Worm (Caenorhabditis elegans) whole organism, L4 larva: Measurements from ENCODE around the gene R05G6.1.
A peak's percentile ranks its signal among the peaks of the same experiment; 100 is the strongest.

ENCODE experiments used
- F26F4.8 ChIP-seq: fragments of 200-800 bp; sonication (Bioruptor generic); conservative IDR thresholded peaks from 2 replicates; pipeline ENCODE4 v1.3.6; 2022; ENCODE audit warnings: missing genetic modification characterization, missing compliant biosample characterization
- F37D6.2 ChIP-seq: sonication (generic microtip); optimal IDR thresholded peaks from 2 replicates; lab custom pipeline; 2016; ENCODE audit warnings: mild to moderate bottlenecking, missing genetic modification characterization, missing compliant biosample characterization
- F49E8.2 ChIP-seq: sonication (generic microtip); optimal IDR thresholded peaks from 2 replicates; lab custom pipeline; 2016; ENCODE audit warnings: missing compliant biosample characterization, mild to moderate bottlenecking, missing genetic modification characterization, borderline replicate concordance
- T20F7.1 ChIP-seq: fragments of 200-800 bp; sonication (Bioruptor generic); optimal IDR thresholded peaks from 2 replicates; lab custom pipeline; 2018; ENCODE audit warnings: mild to moderate bottlenecking, missing genetic modification characterization, missing compliant biosample characterization
- T26A8.4 ChIP-seq: fragments of 200-800 bp; sonication (Bioruptor generic); IDR thresholded peaks from 2 replicates; pipeline ENCODE4 v1.3.6; 2022; ENCODE audit warnings: missing genetic modification characterization, missing compliant biosample characterization
- Y48G9A.11 ChIP-seq: fragments of 200-800 bp; sonication (Bioruptor generic); IDR thresholded peaks from 2 replicates; pipeline ENCODE4 v1.3.6; 2022; ENCODE audit warnings: missing genetic modification reagents, missing genetic modification characterization, missing compliant biosample characterization
- aha-1 ChIP-seq: fragments of 150-350 bp; peaks from one replicate; lab custom pipeline; 2014; ENCODE audit warnings: missing biosample characterization, missing genetic modification characterization
- ama-1 ChIP-seq: fragments of 150-350 bp; optimal IDR thresholded peaks from 2 replicates; lab custom pipeline; 2014; ENCODE audit warnings: inconsistent platforms, mixed read lengths
- arid-1 ChIP-seq: fragments of 200-800 bp; sonication (Bioruptor generic); conservative IDR thresholded peaks from 2 replicates; pipeline ENCODE4 v1.3.6; 2022; ENCODE audit warnings: missing genetic modification reagents, missing genetic modification characterization, missing compliant biosample characterization
- ceh-44 ChIP-seq: fragments of 200-800 bp; sonication (Bioruptor generic); IDR thresholded peaks from 2 replicates; pipeline ENCODE4 v1.3.6; 2022; ENCODE audit warnings: missing genetic modification reagents, missing genetic modification characterization, missing compliant biosample characterization
- ctbp-1 ChIP-seq: fragments of 200-800 bp; sonication (Bioruptor generic); IDR thresholded peaks from 2 replicates; pipeline ENCODE4 v1.3.6; 2022; ENCODE audit warnings: missing genetic modification reagents, missing genetic modification characterization, missing compliant biosample characterization
- daf-16 ChIP-seq, 3 experiments: sonication (generic microtip); optimal IDR thresholded peaks; 2 replicates each; lab custom pipeline; 2016 to 2017; ENCODE audit warnings: missing genetic modification characterization in 3 of 3, missing genetic modification reagents in 3 of 3, mild to moderate bottlenecking in 2 of 3, missing compliant biosample characterization in 2 of 3, missing biosample characterization in 1 of 3, moderate library complexity in 1 of 3
- daf-8 ChIP-seq: fragments of 200-800 bp; sonication (Bioruptor generic); IDR thresholded peaks from 2 replicates; pipeline ENCODE4 v1.3.6; 2022; ENCODE audit warnings: missing genetic modification characterization, missing compliant biosample characterization
- dmd-6 ChIP-seq: fragments of 200-800 bp; sonication (Bioruptor generic); IDR thresholded peaks from 2 replicates; pipeline ENCODE4 v1.3.6; 2022; ENCODE audit warnings: missing genetic modification reagents, missing genetic modification characterization, missing compliant biosample characterization
- duxl-1 ChIP-seq: sonication (generic microtip); optimal IDR thresholded peaks from 2 replicates; lab custom pipeline; 2016; ENCODE audit warnings: mild to moderate bottlenecking, missing genetic modification characterization, moderate library complexity, missing compliant biosample characterization; ENCODE audit not compliant: poor library complexity
- dve-1 ChIP-seq: sonication (generic microtip); optimal IDR thresholded peaks from 2 replicates; lab custom pipeline; 2017; ENCODE audit warnings: antibody characterized with exemption, mild to moderate bottlenecking, missing genetic modification characterization, missing compliant biosample characterization; ENCODE audit not compliant: insufficient read depth
- fos-1 ChIP-seq: fragments of 150-350 bp; optimal IDR thresholded peaks from 2 replicates; lab custom pipeline; 2014; ENCODE audit warnings: missing biosample characterization, missing genetic modification characterization
- hlh-11 ChIP-seq: fragments of 200-800 bp; sonication (Bioruptor generic); optimal IDR thresholded peaks from 2 replicates; lab custom pipeline; 2018; ENCODE audit warnings: mild to moderate bottlenecking, missing genetic modification characterization, missing compliant biosample characterization
- jun-1 ChIP-seq: fragments of 150-350 bp; optimal IDR thresholded peaks from 2 replicates; lab custom pipeline; 2014; ENCODE audit warnings: missing biosample characterization, missing genetic modification reagents, missing genetic modification characterization
- lim-7 ChIP-seq: fragments of 200-800 bp; sonication (Bioruptor generic); IDR thresholded peaks from 2 replicates; pipeline ENCODE4 v1.3.6; 2022; ENCODE audit warnings: missing genetic modification characterization, missing compliant biosample characterization
- lin-1 ChIP-seq: fragments of 200-800 bp; sonication (Bioruptor generic); IDR thresholded peaks from 2 replicates; pipeline ENCODE4 v1.3.6; 2022; ENCODE audit warnings: missing genetic modification reagents, missing genetic modification characterization, missing compliant biosample characterization
- lin-15B ChIP-seq: fragments of 150-350 bp; sonication (generic microtip); optimal IDR thresholded peaks from 3 replicates; lab custom pipeline; 2014; ENCODE audit warnings: missing biosample characterization, missing genetic modification characterization
- lin-38 ChIP-seq: fragments of 200-800 bp; sonication (Bioruptor generic); IDR thresholded peaks from 2 replicates; pipeline ENCODE4 v1.3.6; 2022; ENCODE audit warnings: missing genetic modification reagents, missing genetic modification characterization, missing compliant biosample characterization
- lsy-2 ChIP-seq, 2 experiments: fragments of 150-350 bp in 1 of 2; sonication (generic microtip) in 1 of 2; optimal IDR thresholded peaks; 2 replicates each; lab custom pipeline; 2014 to 2017; ENCODE audit warnings: missing biosample characterization in 2 of 2, missing genetic modification characterization in 2 of 2
- madf-9 ChIP-seq: fragments of 200-800 bp; sonication (Bioruptor generic); conservative IDR thresholded peaks from 2 replicates; pipeline ENCODE4 v1.3.6; 2022; ENCODE audit warnings: missing genetic modification reagents, missing genetic modification characterization, missing compliant biosample characterization
- mep-1 ChIP-seq: fragments of 150-350 bp; sonication (generic microtip); optimal IDR thresholded peaks from 3 replicates; lab custom pipeline; 2014; ENCODE audit warnings: missing biosample characterization, missing genetic modification characterization
- mes-2 ChIP-seq: sonication (generic microtip); optimal IDR thresholded peaks from 2 replicates; lab custom pipeline; 2016; ENCODE audit warnings: missing genotype, mild to moderate bottlenecking, missing genetic modification characterization, missing compliant biosample characterization; ENCODE audit not compliant: poor library complexity, severe bottlenecking
- nhr-10 ChIP-seq: fragments of 150-350 bp; optimal IDR thresholded peaks from 2 replicates; lab custom pipeline; 2014; ENCODE audit warnings: missing biosample characterization, missing genetic modification characterization
- nhr-25 ChIP-seq: sonication (generic microtip); optimal IDR thresholded peaks from 2 replicates; lab custom pipeline; 2017; ENCODE audit warnings: missing genetic modification characterization, mild to moderate bottlenecking, missing compliant biosample characterization, antibody characterized with exemption, moderate library complexity, borderline replicate concordance; ENCODE audit not compliant: insufficient read depth
- nhr-48 ChIP-seq: sonication (generic microtip); optimal IDR thresholded peaks from 2 replicates; lab custom pipeline; 2016; ENCODE audit warnings: mild to moderate bottlenecking, missing genetic modification characterization, missing compliant biosample characterization
- nhr-6 ChIP-seq: fragments of 150-350 bp; optimal IDR thresholded peaks from 2 replicates; lab custom pipeline; 2014; ENCODE audit warnings: missing biosample characterization, missing genetic modification characterization
- nhr-77 ChIP-seq: fragments of 150-350 bp; optimal IDR thresholded peaks from 2 replicates; lab custom pipeline; 2014; ENCODE audit warnings: missing biosample characterization, missing genetic modification characterization
- pha-4 ChIP-seq, 2 experiments: fragments of 150-350 bp in 1 of 2; fragments of 200-800 bp in 1 of 2; sonication (Bioruptor generic) in 1 of 2; IDR thresholded peaks in 1 of 2; optimal IDR thresholded peaks in 1 of 2; 2 replicates each; pipeline versions ENCODE4 v1.3.6 to Lab custom; 2014 to 2022; ENCODE audit warnings: missing genetic modification characterization in 2 of 2, missing genetic modification reagents in 2 of 2, missing biosample characterization in 1 of 2, missing compliant biosample characterization in 1 of 2
- php-3 ChIP-seq: fragments of 200-800 bp; sonication (Bioruptor generic); IDR thresholded peaks from 2 replicates; pipeline ENCODE4 v1.3.6; 2022; ENCODE audit warnings: missing genetic modification reagents, missing genetic modification characterization, missing compliant biosample characterization
- pqm-1 ChIP-seq: sonication (generic microtip); optimal IDR thresholded peaks from 2 replicates; lab custom pipeline; 2017; ENCODE audit warnings: missing biosample characterization, missing genetic modification characterization
- snpc-1.2 ChIP-seq: fragments of 200-800 bp; sonication (Bioruptor generic); IDR thresholded peaks from 2 replicates; pipeline ENCODE4 v1.3.6; 2022; ENCODE audit warnings: missing genetic modification reagents, missing genetic modification characterization, missing compliant biosample characterization
- snpc-4 ChIP-seq: fragments of 150-350 bp; optimal IDR thresholded peaks from 2 replicates; lab custom pipeline; 2014; ENCODE audit warnings: missing biosample characterization, missing genetic modification characterization
- tra-1 ChIP-seq: fragments of 200-800 bp; sonication (Bioruptor generic); IDR thresholded peaks from 2 replicates; pipeline ENCODE4 v1.3.6; 2022; ENCODE audit warnings: missing genetic modification reagents, missing genetic modification characterization, missing compliant biosample characterization
- unc-62 ChIP-seq, 3 experiments: fragments of 150-350 bp in 1 of 3; sonication (generic microtip); optimal IDR thresholded peaks in 2 of 3; peaks in 1 of 3; 1 replicate in 1 of 3; 2 replicates in 2 of 3; lab custom pipeline; 2014 to 2017; ENCODE audit warnings: missing biosample characterization in 3 of 3, missing genetic modification characterization in 3 of 3, missing genetic modification reagents in 3 of 3, missing genotype in 1 of 3
- zfp-2 ChIP-seq: sonication (generic microtip); optimal IDR thresholded peaks from 2 replicates; lab custom pipeline; 2016; ENCODE audit warnings: mild to moderate bottlenecking, missing genetic modification characterization, missing compliant biosample characterization
- zfp-3 ChIP-seq: fragments of 200-800 bp; sonication (Bioruptor generic); conservative IDR thresholded peaks from 2 replicates; pipeline ENCODE4 v1.3.6; 2022; ENCODE audit warnings: missing genetic modification reagents, missing genetic modification characterization, missing compliant biosample characterization
- zip-2 ChIP-seq: fragments of 150-350 bp; optimal IDR thresholded peaks from 2 replicates; lab custom pipeline; 2014; ENCODE audit warnings: missing biosample characterization, missing genetic modification characterization
- ztf-7 ChIP-seq: fragments of 150-350 bp; optimal IDR thresholded peaks from 2 replicates; lab custom pipeline; 2014; ENCODE audit warnings: missing biosample characterization, missing genetic modification characterization

Gene R05G6.1

DNA sequence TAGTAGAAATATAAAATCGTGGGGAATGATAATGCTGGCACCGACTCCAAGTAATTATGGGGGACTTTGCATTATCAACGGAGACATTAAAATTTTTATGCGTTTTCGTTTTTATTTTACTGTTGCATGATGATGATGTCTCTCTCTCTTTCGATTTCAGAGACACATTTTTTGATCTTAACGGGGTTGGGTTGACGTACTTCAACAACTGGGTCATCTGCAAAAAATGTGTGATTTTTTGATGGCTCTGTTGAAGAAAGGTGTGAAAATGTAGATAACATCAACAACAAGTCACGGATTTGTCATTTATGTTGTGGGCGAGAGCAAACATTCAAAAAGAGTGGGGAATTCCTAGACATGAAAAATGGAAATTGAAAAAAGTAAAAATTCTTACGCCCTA, 31.1 kb upstream of the R05G6.1 start, which contains the start of gene F55G1.15:
F55G1.15 (minus strand) TSS at position 101 of the 400 bp plus-strand sequence.
- TF ChIP-seq F37D6.2 (tag; lab: Kevin White, UChicago) (no peak), dmd-6 (GFP tag; lab: Robert Waterston, UW) (peak; percentile 39; the same call in 1 of the 2 replicates), ztf-7 (no peak), snpc-4 (no peak), nhr-6 (tag; lab: Kevin White, UChicago) (no peak), fos-1 (tag; lab: Kevin White, UChicago) (no peak), zip-2 (no peak), php-3 (peak; percentile 74), pqm-1 (peak; percentile 1), daf-16 (GFP tag; optimal IDR thresholded peaks at IDR 0.05; lab: Kevin White, UChicago) (no peak), daf-16 (tag; optimal IDR thresholded peaks at IDR 0.05; lab: Kevin White, UChicago) (peak; percentile 20), dve-1 (peak; percentile 8), madf-9 (no peak), Y48G9A.11 (GFP tag; lab: Robert Waterston, UW) (no peak)
- TF ChIP-seq, all 104 proteins: peak for 5

- TF ChIP-seq jun-1 (tag; lab: Kevin White, UChicago) (no peak), hlh-11 (tag; lab: Kevin White, UChicago) (no peak), lin-15B (tag; lab: Kevin White, UChicago) (no peak), tra-1 (no peak), lin-1 (GFP tag; lab: Robert Waterston, UW) (no peak)
- TF ChIP-seq, all 104 proteins: peak for 0
Observed at ce11 chrIV:7503322-7503721, 29.1 kb upstream of the R05G6.1 start, which contains the start of gene glt-6. Gene glt-6, plus strand, starts transcription at chrIV:7503622.

- TF ChIP-seq snpc-1.2 (GFP tag; lab: Robert Waterston, UW) = peak; percentile 71
- peak; percentile 32 for TF ChIP-seq nhr-10 (tag; lab: Kevin White, UChicago)
- TF ChIP-seq F49E8.2 (tag; lab: Kevin White, UChicago) = peak; percentile 45
- TF ChIP-seq F37D6.2 (tag; lab: Kevin White, UChicago) = no peak
- TF ChIP-seq T20F7.1 (GFP tag; lab: Kevin White, UChicago) = peak; percentile 71
- peak; percentile 38; the same call in 1 of the 2 replicates for TF ChIP-seq ctbp-1
- TF ChIP-seq unc-62 (GFP tag; optimal IDR thresholded peaks at IDR 0.05 in 1 of 2; lab: Kevin White, UChicago) = peak in 1 of 2 experiments; percentile 74
- no peak for TF ChIP-seq unc-62 (tag; optimal IDR thresholded peaks at IDR 0.05; lab: Kevin White, UChicago)
- peak in 1 of 2 experiments; percentile 32 for TF ChIP-seq lsy-2 (tag; optimal IDR thresholded peaks at IDR 0.05; lab: Kevin White, UChicago)
- peak; percentile 27 for TF ChIP-seq mes-2
- peak; percentile 50; the same call in 1 of the 2 replicates for TF ChIP-seq arid-1 (GFP tag; lab: Robert Waterston, UW)
- TF ChIP-seq aha-1 (tag; lab: Kevin White, UChicago) = peak; percentile 93
- TF ChIP-seq duxl-1 (tag; lab: Kevin White, UChicago) = peak; percentile 12
- no peak for TF ChIP-seq lim-7 (GFP tag; lab: Robert Waterston, UW)
- peak; percentile 40 for TF ChIP-seq dmd-6 (GFP tag; lab: Robert Waterston, UW)
- TF ChIP-seq hlh-11 (tag; lab: Kevin White, UChicago) = peak; percentile 29
- peak in 1 of 2 experiments; percentile 10 for TF ChIP-seq daf-16 (GFP tag; optimal IDR thresholded peaks at IDR 0.05; lab: Kevin White, UChicago)
- peak; percentile 52 for TF ChIP-seq daf-16 (tag; optimal IDR thresholded peaks at IDR 0.05; lab: Kevin White, UChicago)
- no peak for TF ChIP-seq zfp-2 (tag; lab: Kevin White, UChicago)
- no peak for TF ChIP-seq lin-1 (GFP tag; lab: Robert Waterston, UW)
- no peak; the same call in 1 of the 2 replicates for TF ChIP-seq T26A8.4 (GFP tag; lab: Robert Waterston, UW)
- no peak for TF ChIP-seq ceh-44 (GFP tag; lab: Robert Waterston, UW)
- 0 out of 2 replicates have a peak, but pooled peaks have one; percentile 12 for TF ChIP-seq F26F4.8 (GFP tag; lab: Robert Waterston, UW)
- TF ChIP-seq nhr-77 = peak; percentile 9
- peak; percentile 34 for TF ChIP-seq nhr-25
- peak; percentile 61 for TF ChIP-seq mep-1 (tag; lab: Kevin White, UChicago)
- peak; percentile 46 for TF ChIP-seq dve-1
- peak; percentile 55 for TF ChIP-seq pha-4 (GFP tag; IDR thresholded peaks at IDR 0.05; lab: Robert Waterston, UW)
- TF ChIP-seq pha-4 (tag; optimal IDR thresholded peaks at IDR 0.05; lab: Kevin White, UChicago) = no peak
- TF ChIP-seq ama-1 (lab: Kevin White, UChicago) = peak; percentile 91
- peak; percentile 73; the same call in 1 of the 2 replicates for TF ChIP-seq zfp-3 (GFP tag; lab: Robert Waterston, UW)
- TF ChIP-seq lin-38 (GFP tag; lab: Robert Waterston, UW) = peak; percentile 53
- peak; percentile 13; the same call in 1 of the 2 replicates for TF ChIP-seq Y48G9A.11 (GFP tag; lab: Robert Waterston, UW)
- 0 out of 2 replicates have a peak, but pooled peaks have one; percentile 41 for TF ChIP-seq daf-8 (GFP tag; lab: Robert Waterston, UW)
- TF ChIP-seq nhr-48 (tag; lab: Kevin White, UChicago) = peak; percentile 1
Observed at ce11 chrIV:7505866-7506488, 26.5 kb upstream of the R05G6.1 start.
